Worm (Caenorhabditis elegans) whole organism, young adult: ENCODE results near the gene Y7A5A.13.

Experiments used
- B0035.1 ChIP-seq: sonication (generic microtip); optimal IDR thresholded peaks from 2 replicates; lab custom pipeline; 2016; ENCODE audit warnings: missing genetic modification characterization, mild to moderate bottlenecking, missing compliant biosample characterization, missing genotype, missing genetic modification reagents
- B0261.1 ChIP-seq: sonication (generic microtip); optimal IDR thresholded peaks from 2 replicates; lab custom pipeline; 2016; ENCODE audit warnings: mild to moderate bottlenecking, missing genetic modification characterization, moderate library complexity, missing compliant biosample characterization
- B0336.3 ChIP-seq: fragments of 200-800 bp; sonication (Bioruptor generic); IDR thresholded peaks from 2 replicates; pipeline ENCODE4 v1.3.6; 2022; ENCODE audit warnings: missing genetic modification characterization, missing compliant biosample characterization
- C06A6.2 ChIP-seq: fragments of 200-800 bp; sonication (Bioruptor generic); conservative IDR thresholded peaks from 2 replicates; pipeline ENCODE4 v1.3.6; 2022; ENCODE audit warnings: missing genetic modification characterization, missing compliant biosample characterization
- D2030.7 ChIP-seq: fragments of 200-800 bp; sonication (Bioruptor generic); IDR thresholded peaks from 2 replicates; pipeline ENCODE4 v1.3.6; 2022; ENCODE audit warnings: missing genetic modification reagents, missing genetic modification characterization, missing compliant biosample characterization
- F49E8.2 ChIP-seq: sonication (generic microtip); optimal IDR thresholded peaks from 3 replicates; lab custom pipeline; 2017; ENCODE audit warnings: missing genetic modification characterization, mild to moderate bottlenecking, missing compliant biosample characterization, antibody characterized with exemption, moderate library complexity; ENCODE audit not compliant: insufficient read depth
- F55B11.4 ChIP-seq: sonication (generic microtip); optimal IDR thresholded peaks from 2 replicates; lab custom pipeline; 2016; ENCODE audit warnings: missing compliant biosample characterization, missing genetic modification characterization, borderline replicate concordance; ENCODE audit not compliant: insufficient read depth
- K12H6.12 ChIP-seq: fragments of 200-800 bp; sonication (Bioruptor generic); optimal IDR thresholded peaks from 2 replicates; lab custom pipeline; 2018; ENCODE audit warnings: mild to moderate bottlenecking, missing genetic modification characterization, missing compliant biosample characterization
- T26A5.8 ChIP-seq: sonication (generic microtip); optimal IDR thresholded peaks from 2 replicates; lab custom pipeline; 2016; ENCODE audit warnings: missing genetic modification characterization, missing compliant biosample characterization
- Y53F4B.3 ChIP-seq: fragments of 200-800 bp; sonication (Bioruptor generic); IDR thresholded peaks from 2 replicates; pipeline ENCODE4 v1.3.6; 2022; ENCODE audit warnings: missing genetic modification reagents, missing genetic modification characterization, missing compliant biosample characterization
- Y67H2A.10 ChIP-seq: fragments of 200-800 bp; sonication (Bioruptor generic); conservative IDR thresholded peaks from 2 replicates; pipeline ENCODE4 v1.3.6; 2022; ENCODE audit warnings: missing genetic modification reagents, missing genetic modification characterization, missing compliant biosample characterization
- ZK185.1 ChIP-seq: sonication (generic microtip); optimal IDR thresholded peaks from 2 replicates; lab custom pipeline; 2016; ENCODE audit warnings: mild to moderate bottlenecking, missing genetic modification characterization, missing compliant biosample characterization; ENCODE audit not compliant: poor library complexity, severe bottlenecking
- ama-1 ChIP-seq, 3 experiments: fragments of 150-350 bp in 1 of 3; sonication (generic microtip) in 2 of 3; optimal IDR thresholded peaks; 2 replicates each; lab custom pipeline; 2014 to 2018; ENCODE audit warnings: missing biosample characterization in 2 of 3, missing genetic modification characterization in 2 of 3, missing genetic modification reagents in 2 of 3
- aptf-2 ChIP-seq: fragments of 200-800 bp; sonication (Bioruptor generic); conservative IDR thresholded peaks from 2 replicates; pipeline ENCODE4 v1.3.6; 2022; ENCODE audit warnings: missing genetic modification reagents, missing genetic modification characterization, missing compliant biosample characterization
- atf-7 ChIP-seq: sonication (generic microtip); optimal IDR thresholded peaks from 2 replicates; lab custom pipeline; 2017; ENCODE audit warnings: mild to moderate bottlenecking, missing genetic modification characterization, missing compliant biosample characterization
- cebp-2 ChIP-seq: fragments of 200-800 bp; sonication (Bioruptor generic); IDR thresholded peaks from 2 replicates; pipeline ENCODE4 v1.3.6; 2022; ENCODE audit warnings: missing genetic modification characterization, missing compliant biosample characterization
- ceh-100 ChIP-seq: fragments of 200-800 bp; sonication (Bioruptor generic); IDR thresholded peaks from 2 replicates; pipeline ENCODE4 v1.3.6; 2022; ENCODE audit warnings: missing genetic modification reagents, missing genetic modification characterization, missing compliant biosample characterization
- ceh-27 ChIP-seq: fragments of 200-800 bp; sonication (Bioruptor generic); optimal IDR thresholded peaks from 2 replicates; lab custom pipeline; 2018; ENCODE audit warnings: mild to moderate bottlenecking, missing genetic modification characterization, moderate library complexity, missing compliant biosample characterization
- chd-7 ChIP-seq: sonication (generic microtip); optimal IDR thresholded peaks from 2 replicates; lab custom pipeline; 2016; ENCODE audit warnings: mild to moderate bottlenecking, missing genetic modification characterization, moderate library complexity, missing compliant biosample characterization
- egl-18 ChIP-seq: fragments of 200-800 bp; sonication (Bioruptor generic); IDR thresholded peaks from 2 replicates; pipeline ENCODE4 v1.3.6; 2022; ENCODE audit warnings: missing genetic modification reagents, missing genetic modification characterization, missing compliant biosample characterization
- ets-4 ChIP-seq: fragments of 200-800 bp; sonication (Bioruptor generic); optimal IDR thresholded peaks from 2 replicates; lab custom pipeline; 2018; ENCODE audit warnings: mild to moderate bottlenecking, missing genetic modification characterization, missing compliant biosample characterization
- him-1 ChIP-seq: sonication (generic microtip); optimal IDR thresholded peaks from 2 replicates; lab custom pipeline; 2016; ENCODE audit warnings: missing genotype, missing genetic modification reagents, missing genetic modification characterization, missing compliant biosample characterization
- hlh-12 ChIP-seq: sonication (generic microtip); optimal IDR thresholded peaks from 2 replicates; lab custom pipeline; 2016; ENCODE audit warnings: missing genetic modification characterization, missing compliant biosample characterization
- hmg-1.2 ChIP-seq: fragments of 200-800 bp; sonication (Bioruptor generic); IDR thresholded peaks from 2 replicates; pipeline ENCODE4 v1.3.6; 2022; ENCODE audit warnings: missing genetic modification reagents, missing genetic modification characterization, missing compliant biosample characterization
- hrde-1 ChIP-seq: sonication (generic microtip); optimal IDR thresholded peaks from 2 replicates; lab custom pipeline; 2016; ENCODE audit warnings: missing genetic modification characterization, mild to moderate bottlenecking, missing compliant biosample characterization, moderate library complexity, missing genotype, missing genetic modification reagents, borderline replicate concordance
- let-607 ChIP-seq, 2 experiments: fragments of 200-800 bp in 1 of 2; sonication (Bioruptor generic) in 1 of 2; sonication (generic microtip) in 1 of 2; optimal IDR thresholded peaks; 2 replicates each; lab custom pipeline; 2016 to 2018; ENCODE audit warnings: mild to moderate bottlenecking in 2 of 2, missing compliant biosample characterization in 2 of 2, missing genetic modification characterization in 2 of 2, moderate library complexity in 2 of 2, missing genotype in 1 of 2
- lin-26 ChIP-seq: fragments of 200-800 bp; sonication (Bioruptor generic); IDR thresholded peaks from 2 replicates; pipeline ENCODE4 v1.3.6; 2022; ENCODE audit warnings: missing genetic modification reagents, missing genetic modification characterization, missing compliant biosample characterization
- nhr-80 ChIP-seq: sonication (generic microtip); optimal IDR thresholded peaks from 2 replicates; lab custom pipeline; 2016; ENCODE audit warnings: missing genetic modification characterization, missing compliant biosample characterization
- nhr-90 ChIP-seq: sonication (generic microtip); optimal IDR thresholded peaks from 2 replicates; lab custom pipeline; 2016; ENCODE audit warnings: missing genotype, mild to moderate bottlenecking, missing genetic modification characterization, missing compliant biosample characterization
- rec-8 ChIP-seq, 2 experiments: sonication (generic microtip); optimal IDR thresholded peaks; 2 replicates each; lab custom pipeline; 2016; ENCODE audit warnings: mild to moderate bottlenecking in 2 of 2, missing genetic modification characterization in 2 of 2, missing genetic modification reagents in 2 of 2, missing genotype in 2 of 2, missing biosample characterization in 1 of 2, missing compliant biosample characterization in 1 of 2, moderate library complexity in 1 of 2
- rpc-1 ChIP-seq, 2 experiments: fragments of 150-350 bp in 1 of 2; sonication (generic microtip) in 1 of 2; optimal IDR thresholded peaks; 2 replicates each; lab custom pipeline; 2014 to 2018; ENCODE audit warnings: missing biosample characterization in 1 of 2, missing genetic modification characterization in 1 of 2, missing genetic modification reagents in 1 of 2, missing genotype in 1 of 2
- sdz-38 ChIP-seq: sonication (generic microtip); optimal IDR thresholded peaks from 2 replicates; lab custom pipeline; 2016; ENCODE audit warnings: missing genotype, missing genetic modification characterization, missing compliant biosample characterization
- snpc-1.1 ChIP-seq: sonication (generic microtip); optimal IDR thresholded peaks from 2 replicates; lab custom pipeline; 2017; ENCODE audit warnings: missing genetic modification characterization, mild to moderate bottlenecking, missing compliant biosample characterization, antibody characterized with exemption, moderate library complexity, missing genotype, missing genetic modification reagents; ENCODE audit not compliant: insufficient read depth
- snpc-4 ChIP-seq, 5 experiments: fragments of 150-350 bp in 1 of 5; sonication (generic microtip) in 4 of 5; optimal IDR thresholded peaks; 2 replicates each; lab custom pipeline; 2014 to 2018; ENCODE audit warnings: missing genetic modification characterization in 5 of 5, missing biosample characterization in 3 of 5, antibody characterized with exemption in 2 of 5, mild to moderate bottlenecking in 2 of 5, missing compliant biosample characterization in 2 of 5, missing genotype in 2 of 5, moderate library complexity in 2 of 5, missing genetic modification reagents in 1 of 5
- tlf-1 ChIP-seq: fragments of 200-800 bp; sonication (Bioruptor generic); optimal IDR thresholded peaks from 2 replicates; lab custom pipeline; 2018; ENCODE audit warnings: mild to moderate bottlenecking, missing genetic modification characterization, missing compliant biosample characterization
- unc-130 ChIP-seq: sonication (generic microtip); optimal IDR thresholded peaks from 2 replicates; lab custom pipeline; 2016; ENCODE audit warnings: missing genetic modification reagents, missing genetic modification characterization, missing compliant biosample characterization
- xnd-1 ChIP-seq: sonication (generic microtip); optimal IDR thresholded peaks from 2 replicates; lab custom pipeline; 2016; ENCODE audit warnings: missing genotype, missing genetic modification reagents, missing genetic modification characterization, missing compliant biosample characterization
- zfh-2 ChIP-seq: fragments of 200-800 bp; sonication (Bioruptor generic); conservative IDR thresholded peaks from 2 replicates; pipeline ENCODE4 v1.3.6; 2022; ENCODE audit warnings: missing genetic modification reagents, missing genetic modification characterization, missing compliant biosample characterization
- zim-3 ChIP-seq: sonication (generic microtip); optimal IDR thresholded peaks from 2 replicates; lab custom pipeline; 2017; ENCODE audit warnings: mild to moderate bottlenecking, missing genetic modification characterization, moderate library complexity, missing compliant biosample characterization
- ztf-18 ChIP-seq: sonication (generic microtip); optimal IDR thresholded peaks from 2 replicates; lab custom pipeline; 2016; ENCODE audit warnings: missing genotype, mild to moderate bottlenecking, missing genetic modification characterization, missing compliant biosample characterization

The Y7A5A.13 gene

ce11 chrX:15770787-15771186 is 2.9 kb upstream of the Y7A5A.13 start:
- TF ChIP-seq zfh-2 (GFP tag; lab: Robert Waterston, UW) = peak; percentile 48
- no peak for TF ChIP-seq rec-8 (tag; optimal IDR thresholded peaks at IDR 0.05; lab: Kevin White, UChicago)
- TF ChIP-seq snpc-4 (GFP tag; optimal IDR thresholded peaks at IDR 0.05; lab: Kevin White, UChicago) = no peak
- peak in 2 of 4 experiments; percentile 75 to 82 for TF ChIP-seq snpc-4 (tag; optimal IDR thresholded peaks at IDR 0.05; lab: Kevin White, UChicago)
- TF ChIP-seq unc-130 (GFP tag; lab: Kevin White, UChicago) = no peak
- no peak for TF ChIP-seq ama-1 (optimal IDR thresholded peaks at IDR 0.05; lab: Kevin White, UChicago)
- TF ChIP-seq ama-1 (GFP tag; optimal IDR thresholded peaks at IDR 0.05; lab: Kevin White, UChicago) = no peak
- 0 out of 2 replicates have a peak, but pooled peaks have one; percentile 9 for TF ChIP-seq hmg-1.2 (GFP tag; lab: Robert Waterston, UW)
- TF ChIP-seq ztf-18 (tag; lab: Kevin White, UChicago) = no peak
- TF ChIP-seq aptf-2 (GFP tag; lab: Robert Waterston, UW) = no peak
- TF ChIP-seq F55B11.4 (tag; lab: Kevin White, UChicago) = no peak
- no peak for TF ChIP-seq Y67H2A.10 (GFP tag; lab: Robert Waterston, UW)

ce11 chrX:15771411-15771810 is 2.2 kb upstream of the Y7A5A.13 start, which contains the start of gene Y7A5A.1:
Gene Y7A5A.1, minus strand, starts transcription at chrX:15771493.
- TF ChIP-seq nhr-80 (tag; lab: Kevin White, UChicago) (peak; percentile 53), ceh-27 (GFP tag; lab: Kevin White, UChicago) (no peak), him-1 (tag; lab: Kevin White, UChicago) (no peak), xnd-1 (tag; lab: Kevin White, UChicago) (no peak)

- TF ChIP-seq snpc-1.1 = no peak
- peak; percentile 19; the same call in 1 of the 2 replicates for TF ChIP-seq hmg-1.2 (GFP tag; lab: Robert Waterston, UW)
Observed at ce11 chrX:15772674-15773073, 984 bp upstream of the Y7A5A.13 start, which contains the start of gene Y7A5A.2. Gene Y7A5A.2, minus strand, starts transcription at chrX:15772735.

DNA sequence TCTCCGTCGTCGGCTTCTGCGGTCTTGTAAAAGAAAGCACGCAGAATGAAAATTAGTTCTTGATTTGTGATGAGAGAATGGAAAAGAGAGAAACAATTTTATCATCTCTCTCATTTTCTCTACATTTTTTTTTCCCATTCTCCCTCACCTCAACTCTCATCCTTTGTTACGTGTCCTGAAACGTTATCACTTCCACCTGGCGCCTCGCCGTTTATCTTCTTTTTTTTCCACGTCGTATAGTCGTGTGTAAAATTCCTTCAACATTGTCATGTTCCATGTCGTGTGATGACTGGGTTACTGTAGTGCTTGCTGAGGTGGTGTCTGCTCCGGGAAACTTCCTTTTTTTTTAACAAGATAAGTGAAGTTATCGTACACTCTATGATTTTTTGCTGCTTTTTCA is 5.8 kb downstream of the Y7A5A.13 start:
- no peak for TF ChIP-seq sdz-38 (tag; lab: Kevin White, UChicago)
- TF ChIP-seq B0035.1 (tag; lab: Kevin White, UChicago) = no peak
- no peak for TF ChIP-seq egl-18
- TF ChIP-seq atf-7 = no peak
- TF ChIP-seq C06A6.2 (GFP tag; lab: Robert Waterston, UW) = no peak
- no peak for TF ChIP-seq ZK185.1 (tag; lab: Kevin White, UChicago)
- no peak for TF ChIP-seq ets-4 (GFP tag; lab: Kevin White, UChicago)
- TF ChIP-seq Y53F4B.3 (GFP tag; lab: Robert Waterston, UW) = no peak
- TF ChIP-seq zim-3 (tag; lab: Kevin White, UChicago) = no peak
- peak; percentile 97 to 98 for TF ChIP-seq let-607 (tag; optimal IDR thresholded peaks at IDR 0.05; lab: Kevin White, UChicago)
- TF ChIP-seq K12H6.12 (tag; lab: Kevin White, UChicago) = no peak
- TF ChIP-seq lin-26 = no peak
- no peak for TF ChIP-seq rpc-1 (optimal IDR thresholded peaks at IDR 0.05; lab: Kevin White, UChicago)
- TF ChIP-seq rpc-1 (tag; optimal IDR thresholded peaks at IDR 0.05; lab: Kevin White, UChicago) = no peak
- TF ChIP-seq ceh-100 (GFP tag; lab: Robert Waterston, UW) = no peak
- no peak for TF ChIP-seq nhr-90
- no peak for TF ChIP-seq hrde-1 (tag; lab: Kevin White, UChicago)
- TF ChIP-seq nhr-80 (tag; lab: Kevin White, UChicago) = peak; percentile 98
- no peak for TF ChIP-seq tlf-1
- TF ChIP-seq T26A5.8 = no peak
- TF ChIP-seq B0261.1 (tag; lab: Kevin White, UChicago) = no peak
- no peak for TF ChIP-seq hlh-12 (tag; lab: Kevin White, UChicago)
- no peak for TF ChIP-seq F49E8.2 (tag; lab: Kevin White, UChicago)
- no peak for TF ChIP-seq zfh-2 (GFP tag; lab: Robert Waterston, UW)
- 0 out of 2 replicates have a peak, but pooled peaks have one; percentile 18 for TF ChIP-seq B0336.3 (GFP tag; lab: Robert Waterston, UW)
- no peak for TF ChIP-seq cebp-2 (GFP tag; lab: Robert Waterston, UW)
- peak; percentile 27 for TF ChIP-seq chd-7 (tag; lab: Kevin White, UChicago)
- TF ChIP-seq D2030.7 (GFP tag; lab: Robert Waterston, UW) = no peak
